Fruit fly (Drosophila melanogaster) S2 (cell line): ENCODE measurements around the gene Suv3.

Experiments used
- CG8478 ChIP-seq: fragments of >200 bp; optimal IDR thresholded peaks from 2 replicates; lab custom pipeline; 2018
- CTCF ChIP-seq, 2 experiments: fragments of >200 bp; optimal IDR thresholded peaks; 2 replicates each; lab custom pipeline; 2018

dm6 chr3R:4307664-4308416, 3.5 kb upstream of the Suv3 start, which contains the start of gene MP1:
- TF ChIP-seq CG8478 (lab: Kevin White, UChicago) (no peak), CTCF (optimal IDR thresholded peaks at IDR 0.05; lab: Kevin White, UChicago) (no peak)
